Worm (Caenorhabditis elegans) whole organism, young adult: Measurements from ENCODE around the gene best-9.

Experiments used
- B0019.2 ChIP-seq: fragments of 200-800 bp; sonication (Bioruptor generic); conservative IDR thresholded peaks from 2 replicates; pipeline ENCODE4 v1.3.6; 2022; ENCODE audit warnings: missing genetic modification reagents, missing genetic modification characterization, missing compliant biosample characterization
- B0261.1 ChIP-seq: sonication (generic microtip); optimal IDR thresholded peaks from 2 replicates; lab custom pipeline; 2016; ENCODE audit warnings: mild to moderate bottlenecking, missing genetic modification characterization, moderate library complexity, missing compliant biosample characterization
- C06A6.2 ChIP-seq: fragments of 200-800 bp; sonication (Bioruptor generic); conservative IDR thresholded peaks from 2 replicates; pipeline ENCODE4 v1.3.6; 2022; ENCODE audit warnings: missing genetic modification characterization, missing compliant biosample characterization
- C17E4.6 ChIP-seq: fragments of 200-800 bp; sonication (Bioruptor generic); IDR thresholded peaks from 2 replicates; pipeline ENCODE4 v1.3.6; 2022; ENCODE audit warnings: missing genetic modification reagents, missing genetic modification characterization, missing compliant biosample characterization
- F33H1.4 ChIP-seq: fragments of 200-800 bp; sonication (Bioruptor generic); IDR thresholded peaks from 2 replicates; pipeline ENCODE4 v1.3.6; 2022; ENCODE audit warnings: missing genetic modification reagents, missing genetic modification characterization, missing compliant biosample characterization
- F49E8.2 ChIP-seq: sonication (generic microtip); optimal IDR thresholded peaks from 3 replicates; lab custom pipeline; 2017; ENCODE audit warnings: missing genetic modification characterization, mild to moderate bottlenecking, missing compliant biosample characterization, antibody characterized with exemption, moderate library complexity; ENCODE audit not compliant: insufficient read depth
- T07F8.4 ChIP-seq: sonication (generic microtip); optimal IDR thresholded peaks from 2 replicates; lab custom pipeline; 2016; ENCODE audit warnings: mild to moderate bottlenecking, missing genetic modification characterization, moderate library complexity, missing compliant biosample characterization
- Y95B8A.8 ChIP-seq: fragments of 200-800 bp; sonication (Bioruptor generic); IDR thresholded peaks from 2 replicates; pipeline ENCODE4 v1.3.6; 2022; ENCODE audit warnings: missing genetic modification reagents, missing genetic modification characterization, missing compliant biosample characterization
- ama-1 ChIP-seq, 3 experiments: fragments of 150-350 bp in 1 of 3; sonication (generic microtip) in 2 of 3; optimal IDR thresholded peaks; 2 replicates each; lab custom pipeline; 2014 to 2018; ENCODE audit warnings: missing biosample characterization in 2 of 3, missing genetic modification characterization in 2 of 3, missing genetic modification reagents in 2 of 3
- aptf-3 ChIP-seq: fragments of 200-800 bp; sonication (Bioruptor generic); IDR thresholded peaks from 2 replicates; pipeline ENCODE4 v1.3.6; 2022; ENCODE audit warnings: missing genetic modification characterization, missing compliant biosample characterization
- athp-1 ChIP-seq: sonication (generic microtip); optimal IDR thresholded peaks from 2 replicates; lab custom pipeline; 2017; ENCODE audit warnings: mild to moderate bottlenecking, missing genetic modification characterization, missing compliant biosample characterization
- attf-6 ChIP-seq: fragments of 200-800 bp; sonication (Bioruptor generic); IDR thresholded peaks from 2 replicates; pipeline ENCODE4 v1.3.6; 2022; ENCODE audit warnings: missing genetic modification reagents, missing genetic modification characterization, missing compliant biosample characterization
- cebp-1 ChIP-seq, 2 experiments: fragments of 200-800 bp in 1 of 2; sonication (Bioruptor generic) in 1 of 2; sonication (generic microtip) in 1 of 2; IDR thresholded peaks in 1 of 2; optimal IDR thresholded peaks in 1 of 2; 2 replicates each; pipeline versions ENCODE4 v1.3.6 to Lab custom; 2017 to 2022; ENCODE audit warnings: missing compliant biosample characterization in 2 of 2, missing genetic modification characterization in 2 of 2, mild to moderate bottlenecking in 1 of 2, missing genetic modification reagents in 1 of 2, moderate library complexity in 1 of 2
- ceh-79 ChIP-seq: sonication (generic microtip); optimal IDR thresholded peaks from 2 replicates; lab custom pipeline; 2017; ENCODE audit warnings: mild to moderate bottlenecking, missing genetic modification characterization, missing compliant biosample characterization
- chd-7 ChIP-seq: sonication (generic microtip); optimal IDR thresholded peaks from 2 replicates; lab custom pipeline; 2016; ENCODE audit warnings: mild to moderate bottlenecking, missing genetic modification characterization, moderate library complexity, missing compliant biosample characterization
- dpl-1 ChIP-seq: fragments of 150-350 bp; optimal IDR thresholded peaks from 2 replicates; lab custom pipeline; 2014; ENCODE audit warnings: missing biosample characterization, missing genetic modification reagents, missing genetic modification characterization
- hlh-12 ChIP-seq: sonication (generic microtip); optimal IDR thresholded peaks from 2 replicates; lab custom pipeline; 2016; ENCODE audit warnings: missing genetic modification characterization, missing compliant biosample characterization
- hlh-26 ChIP-seq: fragments of 200-800 bp; sonication (Bioruptor generic); conservative IDR thresholded peaks from 2 replicates; pipeline ENCODE4 v1.3.6; 2022; ENCODE audit warnings: missing genetic modification reagents, missing genetic modification characterization, missing compliant biosample characterization
- hmg-1.2 ChIP-seq: fragments of 200-800 bp; sonication (Bioruptor generic); IDR thresholded peaks from 2 replicates; pipeline ENCODE4 v1.3.6; 2022; ENCODE audit warnings: missing genetic modification reagents, missing genetic modification characterization, missing compliant biosample characterization
- hmg-20 ChIP-seq: fragments of 200-800 bp; sonication (Bioruptor generic); IDR thresholded peaks from 2 replicates; pipeline ENCODE4 v1.3.6; 2022; ENCODE audit warnings: missing genetic modification reagents, missing genetic modification characterization, missing compliant biosample characterization
- hrde-1 ChIP-seq: sonication (generic microtip); optimal IDR thresholded peaks from 2 replicates; lab custom pipeline; 2016; ENCODE audit warnings: missing genetic modification characterization, mild to moderate bottlenecking, missing compliant biosample characterization, moderate library complexity, missing genotype, missing genetic modification reagents, borderline replicate concordance
- hsf-1 ChIP-seq: fragments of 200-800 bp; sonication (Bioruptor generic); IDR thresholded peaks from 2 replicates; pipeline ENCODE4 v1.3.6; 2022; ENCODE audit warnings: missing genetic modification reagents, missing genetic modification characterization, missing compliant biosample characterization
- let-526 ChIP-seq: fragments of 200-800 bp; sonication (Bioruptor generic); IDR thresholded peaks from 2 replicates; pipeline ENCODE4 v1.3.6; 2022; ENCODE audit warnings: missing genetic modification reagents, missing genetic modification characterization, missing compliant biosample characterization
- let-607 ChIP-seq, 2 experiments: fragments of 200-800 bp in 1 of 2; sonication (Bioruptor generic) in 1 of 2; sonication (generic microtip) in 1 of 2; optimal IDR thresholded peaks; 2 replicates each; lab custom pipeline; 2016 to 2018; ENCODE audit warnings: mild to moderate bottlenecking in 2 of 2, missing compliant biosample characterization in 2 of 2, missing genetic modification characterization in 2 of 2, moderate library complexity in 2 of 2, missing genotype in 1 of 2
- lin-40 ChIP-seq: sonication (generic microtip); optimal IDR thresholded peaks from 2 replicates; lab custom pipeline; 2016; ENCODE audit warnings: missing genetic modification characterization, mild to moderate bottlenecking, missing compliant biosample characterization, missing genotype, missing genetic modification reagents
- lin-54 ChIP-seq: fragments of 200-800 bp; sonication (Bioruptor generic); optimal IDR thresholded peaks from 2 replicates; lab custom pipeline; 2018; ENCODE audit warnings: mild to moderate bottlenecking, missing genetic modification characterization, missing compliant biosample characterization
- lsy-27 ChIP-seq: sonication (generic microtip); optimal IDR thresholded peaks from 2 replicates; lab custom pipeline; 2017; ENCODE audit warnings: missing genetic modification characterization, mild to moderate bottlenecking, missing compliant biosample characterization, antibody characterized with exemption, missing genotype, borderline replicate concordance; ENCODE audit not compliant: insufficient read depth
- madf-6 ChIP-seq: fragments of 200-800 bp; sonication (Bioruptor generic); IDR thresholded peaks from 2 replicates; pipeline ENCODE4 v1.3.6; 2022; ENCODE audit warnings: missing genetic modification reagents, missing genetic modification characterization, missing compliant biosample characterization
- mel-28 ChIP-seq: sonication (generic microtip); optimal IDR thresholded peaks from 2 replicates; lab custom pipeline; 2016; ENCODE audit warnings: borderline replicate concordance, mild to moderate bottlenecking, missing genetic modification characterization, missing compliant biosample characterization
- mes-4 ChIP-seq: sonication (generic microtip); optimal IDR thresholded peaks from 2 replicates; lab custom pipeline; 2016; ENCODE audit warnings: missing genotype, missing genetic modification characterization, missing compliant biosample characterization
- mxl-1 ChIP-seq: sonication (generic microtip); optimal IDR thresholded peaks from 2 replicates; lab custom pipeline; 2016; ENCODE audit warnings: missing genetic modification characterization, missing compliant biosample characterization
- nfya-2 ChIP-seq: fragments of 200-800 bp; sonication (Bioruptor generic); IDR thresholded peaks from 2 replicates; pipeline ENCODE4 v1.3.6; 2022; ENCODE audit warnings: missing genetic modification reagents, missing genetic modification characterization, missing compliant biosample characterization
- nfyb-1 ChIP-seq: fragments of 200-800 bp; sonication (Bioruptor generic); IDR thresholded peaks from 2 replicates; pipeline ENCODE4 v1.3.6; 2022; ENCODE audit warnings: missing genetic modification reagents, missing genetic modification characterization, missing compliant biosample characterization
- nhr-120 ChIP-seq: fragments of 200-800 bp; sonication (Bioruptor generic); IDR thresholded peaks from 2 replicates; pipeline ENCODE4 v1.3.6; 2022; ENCODE audit warnings: missing genetic modification characterization, missing compliant biosample characterization
- nhr-27 ChIP-seq: fragments of 200-800 bp; sonication (Bioruptor generic); optimal IDR thresholded peaks from 2 replicates; lab custom pipeline; 2018; ENCODE audit warnings: mild to moderate bottlenecking, missing genetic modification characterization, moderate library complexity, missing compliant biosample characterization
- repo-1 ChIP-seq: sonication (generic microtip); optimal IDR thresholded peaks from 2 replicates; lab custom pipeline; 2017; ENCODE audit warnings: mild to moderate bottlenecking, missing genetic modification characterization, missing compliant biosample characterization
- sea-2 ChIP-seq: fragments of 200-800 bp; sonication (Bioruptor generic); IDR thresholded peaks from 2 replicates; pipeline ENCODE4 v1.3.6; 2022; ENCODE audit warnings: missing genetic modification characterization, missing compliant biosample characterization
- snpc-4 ChIP-seq, 5 experiments: fragments of 150-350 bp in 1 of 5; sonication (generic microtip) in 4 of 5; optimal IDR thresholded peaks; 2 replicates each; lab custom pipeline; 2014 to 2018; ENCODE audit warnings: missing genetic modification characterization in 5 of 5, missing biosample characterization in 3 of 5, antibody characterized with exemption in 2 of 5, mild to moderate bottlenecking in 2 of 5, missing compliant biosample characterization in 2 of 5, missing genotype in 2 of 5, moderate library complexity in 2 of 5, missing genetic modification reagents in 1 of 5
- tbx-9 ChIP-seq: sonication (generic microtip); optimal IDR thresholded peaks from 2 replicates; lab custom pipeline; 2016; ENCODE audit warnings: borderline replicate concordance, missing genetic modification characterization, inconsistent platforms, missing compliant biosample characterization
- unc-62 ChIP-seq: fragments of 150-350 bp; optimal IDR thresholded peaks from 2 replicates; lab custom pipeline; 2014; ENCODE audit warnings: missing biosample characterization, missing genetic modification reagents, missing genetic modification characterization
- ztf-18 ChIP-seq: sonication (generic microtip); optimal IDR thresholded peaks from 2 replicates; lab custom pipeline; 2016; ENCODE audit warnings: missing genotype, mild to moderate bottlenecking, missing genetic modification characterization, missing compliant biosample characterization
- ztf-25 ChIP-seq: fragments of 200-800 bp; sonication (Bioruptor generic); IDR thresholded peaks from 2 replicates; pipeline ENCODE4 v1.3.6; 2022; ENCODE audit warnings: missing genetic modification reagents, missing genetic modification characterization, missing compliant biosample characterization
- ztf-28 ChIP-seq: fragments of 200-800 bp; sonication (Bioruptor generic); IDR thresholded peaks from 2 replicates; pipeline ENCODE4 v1.3.6; 2022; ENCODE audit warnings: missing genetic modification reagents, missing genetic modification characterization, missing compliant biosample characterization
- ztf-6 ChIP-seq: fragments of 200-800 bp; sonication (Bioruptor generic); IDR thresholded peaks from 2 replicates; pipeline ENCODE4 v1.3.6; 2022; ENCODE audit warnings: missing genetic modification reagents, missing genetic modification characterization, missing compliant biosample characterization

Gene best-9

DNA sequence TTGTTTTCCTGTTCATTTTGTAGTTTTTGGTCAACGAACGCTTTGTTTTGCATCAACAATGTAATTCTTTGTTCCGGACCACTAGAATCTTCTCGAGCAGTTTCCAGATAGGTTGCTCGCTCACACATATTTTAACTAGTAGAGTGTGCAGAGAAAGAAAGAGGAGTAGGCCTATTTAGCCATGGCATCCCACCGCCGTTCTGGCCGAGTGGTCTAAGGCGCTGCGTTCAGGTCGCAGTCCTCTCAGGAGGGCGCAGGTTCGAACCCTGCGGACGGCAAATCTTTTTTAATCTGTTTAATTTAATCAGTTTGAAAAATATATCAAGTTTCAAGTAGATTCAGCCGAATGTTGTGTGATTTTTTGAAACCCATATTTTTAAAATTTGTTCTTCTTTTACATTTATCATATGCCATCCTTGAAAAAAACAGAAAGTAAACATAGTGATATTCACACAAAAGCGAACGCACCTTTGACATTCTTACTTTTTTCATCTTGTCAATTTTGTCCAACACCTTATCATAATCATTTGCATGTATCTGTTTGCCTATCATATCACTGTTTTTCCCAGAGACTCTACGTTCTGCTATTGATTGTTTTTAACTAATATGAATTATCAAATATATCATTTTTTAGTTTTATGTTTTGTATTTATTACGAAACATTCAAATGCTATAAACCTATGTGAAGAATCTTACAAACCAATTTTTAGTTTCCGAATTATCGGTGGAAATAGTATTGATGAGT, 3.7 kb upstream of the best-9 start, which contains the start of gene try-3 (continued):
- TF ChIP-seq hsf-1 (GFP tag; lab: Robert Waterston, UW), result peak; percentile 49; the same call in 1 of the 2 replicates
- peak; percentile 89 for TF ChIP-seq B0261.1
- peak; percentile 58 for TF ChIP-seq F33H1.4 (GFP tag; lab: Robert Waterston, UW)
- peak; percentile 55; the same call in 1 of the 2 replicates for TF ChIP-seq C06A6.2
- peak; percentile 79 for TF ChIP-seq snpc-4 (GFP tag; optimal IDR thresholded peaks at IDR 0.05; lab: Kevin White, UChicago)
- TF ChIP-seq snpc-4 (tag; optimal IDR thresholded peaks at IDR 0.05; lab: Kevin White, UChicago), result peak; percentile 18 to 93 (median 89)
- TF ChIP-seq let-526 (GFP tag; lab: Robert Waterston, UW), result 0 out of 2 replicates have a peak, but pooled peaks have one; percentile 8
- TF ChIP-seq attf-6 (GFP tag; lab: Robert Waterston, UW), result peak; percentile 82; the same call in 1 of the 2 replicates
- peak; percentile 54 for TF ChIP-seq mxl-1
- TF ChIP-seq nfyb-1, result peak; percentile 80
- peak; percentile 17 for TF ChIP-seq ceh-79
- TF ChIP-seq F49E8.2 (tag; lab: Kevin White, UChicago), result peak; percentile 76
- no peak for TF ChIP-seq hlh-12 (tag; lab: Kevin White, UChicago)
- 0 out of 2 replicates have a peak, but pooled peaks have one; percentile 48 for TF ChIP-seq ztf-28 (GFP tag; lab: Robert Waterston, UW)
- TF ChIP-seq lin-54 (GFP tag; lab: Kevin White, UChicago), result peak; percentile 74
- TF ChIP-seq nhr-120 (GFP tag; lab: Robert Waterston, UW), result no peak
- 0 out of 2 replicates have a peak, but pooled peaks have one; percentile 66 for TF ChIP-seq ztf-6 (GFP tag; lab: Robert Waterston, UW)
- TF ChIP-seq aptf-3 (GFP tag; lab: Robert Waterston, UW), result 0 out of 2 replicates have a peak, but pooled peaks have one; percentile 18
- no peak for TF ChIP-seq nfya-2 (GFP tag; lab: Robert Waterston, UW)
- TF ChIP-seq lsy-27 (tag; lab: Kevin White, UChicago), result no peak
- TF ChIP-seq Y95B8A.8 (GFP tag; lab: Robert Waterston, UW), result peak; percentile 63; the same call in 1 of the 2 replicates
- TF ChIP-seq C17E4.6 (GFP tag; lab: Robert Waterston, UW), result 0 out of 2 replicates have a peak, but pooled peaks have one; percentile 18
- peak; percentile 23 for TF ChIP-seq T07F8.4 (tag; lab: Kevin White, UChicago)
- TF ChIP-seq hlh-26 (GFP tag; lab: Robert Waterston, UW), result no peak
- no peak for TF ChIP-seq nhr-27 (tag; lab: Kevin White, UChicago)
- no peak for TF ChIP-seq repo-1 (tag; lab: Kevin White, UChicago)
- TF ChIP-seq ztf-25 (GFP tag; lab: Robert Waterston, UW), result peak; percentile 63; the same call in 1 of the 2 replicates
- peak; percentile 66 for TF ChIP-seq ztf-18 (tag; lab: Kevin White, UChicago)
- no peak for TF ChIP-seq unc-62 (GFP tag; lab: Kevin White, UChicago)
- no peak for TF ChIP-seq ama-1 (optimal IDR thresholded peaks at IDR 0.05; lab: Kevin White, UChicago)
- peak in 1 of 2 experiments; percentile 61 for TF ChIP-seq ama-1 (GFP tag; optimal IDR thresholded peaks at IDR 0.05; lab: Kevin White, UChicago)
- peak; percentile 45 for TF ChIP-seq chd-7
- peak; percentile 73 for TF ChIP-seq madf-6 (GFP tag; lab: Robert Waterston, UW)
- peak; percentile 70 for TF ChIP-seq hmg-1.2
- TF ChIP-seq athp-1 (tag; lab: Kevin White, UChicago), result peak; percentile 65
- no peak for TF ChIP-seq sea-2 (GFP tag; lab: Robert Waterston, UW)
- no peak for TF ChIP-seq hrde-1
- peak; percentile 50; the same call in 1 of the 2 replicates for TF ChIP-seq B0019.2 (GFP tag; lab: Robert Waterston, UW)
- peak in 1 of 2 experiments; percentile 42 for TF ChIP-seq let-607 (tag; optimal IDR thresholded peaks at IDR 0.05; lab: Kevin White, UChicago)
- TF ChIP-seq dpl-1 (GFP tag; lab: Kevin White, UChicago), result peak; percentile 15
- TF ChIP-seq tbx-9 (tag; lab: Kevin White, UChicago), result no peak
- no peak for TF ChIP-seq mes-4 (tag; lab: Kevin White, UChicago)
- TF ChIP-seq mel-28, result peak; percentile 42
- peak; percentile 56 for TF ChIP-seq lin-40 (tag; lab: Kevin White, UChicago)
- peak; percentile 71 for TF ChIP-seq hmg-20 (GFP tag; lab: Robert Waterston, UW)
- peak; percentile 57 for TF ChIP-seq cebp-1 (GFP tag; IDR thresholded peaks at IDR 0.05; lab: Robert Waterston, UW)
- peak; percentile 73 for TF ChIP-seq cebp-1 (tag; optimal IDR thresholded peaks at IDR 0.05; lab: Kevin White, UChicago)
